Worm (Caenorhabditis elegans) whole organism, L4/young adult: Measurements from ENCODE around the gene col-167.

Experiments
- W03F9.2 ChIP-seq: fragments of 150-350 bp; optimal IDR thresholded peaks from 2 replicates; lab custom pipeline; 2014; ENCODE audit warnings: missing biosample characterization, missing genetic modification characterization
- dao-5 ChIP-seq: sonication (generic microtip); optimal IDR thresholded peaks from 2 replicates; lab custom pipeline; 2016; ENCODE audit warnings: missing genotype, missing genetic modification characterization, moderate library complexity, missing compliant biosample characterization
- him-1 ChIP-seq: sonication (generic microtip); optimal IDR thresholded peaks from 2 replicates; lab custom pipeline; 2016; ENCODE audit warnings: missing genotype, missing genetic modification reagents, missing genetic modification characterization, missing compliant biosample characterization

Gene col-167

DNA sequence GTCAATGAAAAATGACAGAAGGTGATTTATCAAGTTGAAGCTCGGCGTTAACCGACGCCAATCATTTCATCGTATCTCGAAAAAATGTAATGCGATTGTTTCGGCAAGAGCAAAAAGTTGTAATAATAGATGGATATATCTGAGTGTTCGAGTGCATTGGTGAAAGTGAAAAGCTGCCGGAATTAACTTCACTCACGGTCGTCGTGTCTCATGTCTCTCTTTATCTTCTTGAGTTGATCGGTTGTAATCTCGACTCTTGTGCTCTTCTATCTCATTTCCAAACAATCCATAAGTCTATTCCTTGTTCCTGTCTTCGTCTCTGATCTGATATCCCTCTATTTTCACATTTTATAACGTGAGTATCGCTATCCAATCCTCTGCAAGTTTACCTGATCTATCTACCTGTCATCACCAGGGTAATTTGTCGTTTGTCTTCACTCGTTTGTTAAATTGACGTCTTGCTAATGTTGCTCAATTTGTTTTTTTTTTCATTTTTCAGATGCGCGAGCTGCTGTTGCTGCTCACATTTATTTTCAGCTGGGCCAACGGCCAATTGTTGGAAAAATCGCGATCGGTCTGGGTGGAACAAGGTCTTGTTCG lies 23.5 kb upstream of the col-167 start, which contains the start of gene cest-16:
cest-16 (plus strand) TSS at position 302 of the 600 bp plus-strand sequence.
- no peak for TF ChIP-seq W03F9.2 (tag; lab: Kevin White, UChicago)
- no peak for TF ChIP-seq dao-5
- no peak for TF ChIP-seq him-1 (tag; lab: Kevin White, UChicago)

DNA sequence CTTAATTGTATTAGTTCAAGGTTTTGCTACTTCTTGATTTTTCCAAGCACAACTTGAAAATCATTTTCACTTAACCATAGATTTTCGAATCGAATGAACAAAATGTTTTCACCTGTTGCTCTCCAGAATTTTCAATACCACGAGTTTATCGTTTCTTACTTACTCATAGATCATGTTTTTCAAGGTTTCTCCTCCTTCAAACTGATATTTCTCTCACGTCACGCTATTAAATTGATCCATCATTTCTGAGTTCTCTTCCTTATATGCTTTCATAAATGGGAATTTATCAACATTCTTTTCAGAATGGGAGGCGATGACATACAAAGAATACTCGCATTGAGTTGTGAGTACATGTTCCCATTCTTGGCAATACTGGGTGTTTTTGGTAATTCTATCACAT lies 11.9 kb upstream of the col-167 start, which contains the start of gene npr-38:
npr-38 (plus strand) TSS at position 301 of the 400 bp plus-strand sequence.
- TF ChIP-seq him-1 (tag; lab: Kevin White, UChicago): no peak
- no peak for TF ChIP-seq W03F9.2 (tag; lab: Kevin White, UChicago)
- no peak for TF ChIP-seq dao-5

DNA sequence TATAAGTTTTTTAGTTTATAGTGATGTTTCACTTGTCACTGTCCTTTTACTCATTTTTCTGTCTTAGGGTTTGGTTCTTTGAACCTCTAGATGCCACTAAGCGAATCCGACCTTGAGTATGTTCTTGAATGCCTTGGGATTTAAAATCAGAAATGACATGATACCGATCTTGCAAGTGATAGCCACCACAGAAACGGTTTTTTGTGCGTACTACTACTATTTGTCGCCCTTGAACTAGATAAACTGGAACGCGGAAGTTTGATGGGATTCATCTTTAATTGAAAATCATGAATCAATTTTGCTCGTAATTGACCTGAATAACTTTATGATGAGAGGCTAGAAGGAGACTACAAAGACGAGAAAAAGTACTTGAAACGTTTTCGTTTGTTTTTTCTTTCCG lies 4.5 kb upstream of the col-167 start:
- TF ChIP-seq dao-5 (no peak), W03F9.2 (tag; lab: Kevin White, UChicago) (no peak), him-1 (tag; lab: Kevin White, UChicago) (no peak)

DNA sequence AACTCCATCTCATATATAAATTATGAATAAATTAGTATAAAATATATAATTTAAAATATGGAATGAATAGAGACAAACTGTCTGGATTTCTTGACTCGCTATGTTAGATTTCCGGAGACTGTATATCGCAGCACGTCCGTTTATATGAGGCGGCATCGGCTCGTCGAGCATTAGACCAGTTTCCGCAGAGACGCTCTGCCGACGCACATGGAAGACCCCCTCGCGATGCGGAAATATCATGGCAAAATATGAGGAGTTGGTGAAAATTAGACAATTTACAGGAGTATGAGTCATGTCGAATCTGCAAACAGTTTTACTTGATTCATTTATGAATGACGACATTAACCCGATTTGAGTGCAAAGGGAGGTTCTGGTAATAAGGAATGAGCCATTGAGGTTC lies 3.7 kb upstream of the col-167 start, which contains the start of gene chtb-3:
chtb-3 (minus strand) TSS at position 101 of the 400 bp plus-strand sequence.
- TF ChIP-seq him-1 (tag; lab: Kevin White, UChicago): no peak
- TF ChIP-seq dao-5: no peak
- no peak for TF ChIP-seq W03F9.2 (tag; lab: Kevin White, UChicago)

DNA sequence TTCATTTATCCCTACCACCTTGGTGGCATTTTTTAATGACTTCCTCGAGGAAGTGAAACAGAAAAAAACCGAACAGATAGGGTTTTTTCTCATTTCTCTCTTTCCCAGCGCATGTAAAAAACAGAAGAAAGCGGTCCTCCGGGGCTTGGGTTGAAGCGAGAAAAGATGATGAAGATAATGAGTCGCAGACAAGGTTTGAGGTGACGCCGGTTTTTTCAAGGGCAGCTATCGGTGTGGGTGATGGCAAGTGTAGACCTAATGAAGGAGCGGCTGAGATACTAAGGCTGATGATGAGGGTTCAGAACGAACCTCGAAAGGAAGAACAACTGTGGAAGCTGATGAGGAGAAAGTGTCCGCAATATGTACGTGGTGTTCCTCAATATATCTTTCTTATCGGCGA lies 2.4 kb upstream of the col-167 start:
- TF ChIP-seq dao-5 (no peak), him-1 (tag; lab: Kevin White, UChicago) (no peak), W03F9.2 (tag; lab: Kevin White, UChicago) (no peak)

DNA sequence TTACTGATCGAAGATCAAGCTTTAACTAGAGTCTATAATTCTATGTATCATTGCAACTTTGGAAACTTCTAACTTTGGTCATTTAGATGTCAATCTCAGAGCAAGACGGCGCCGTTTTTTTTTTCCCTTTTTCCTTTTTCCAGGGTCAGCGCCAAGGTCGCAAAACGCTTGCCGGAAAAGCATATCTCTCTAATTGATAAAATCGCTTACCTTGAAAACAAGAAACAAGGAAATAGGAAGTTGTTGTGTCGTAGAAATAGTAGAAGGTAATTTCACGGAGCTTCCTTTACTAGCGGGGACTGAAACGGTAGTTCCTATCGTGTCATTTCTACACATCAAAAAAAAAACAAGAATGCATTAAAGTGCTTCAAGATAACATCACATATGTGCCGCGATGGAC lies 1.9 kb upstream of the col-167 start:
- TF ChIP-seq W03F9.2 (tag; lab: Kevin White, UChicago) (no peak), dao-5 (no peak), him-1 (tag; lab: Kevin White, UChicago) (no peak)

DNA sequence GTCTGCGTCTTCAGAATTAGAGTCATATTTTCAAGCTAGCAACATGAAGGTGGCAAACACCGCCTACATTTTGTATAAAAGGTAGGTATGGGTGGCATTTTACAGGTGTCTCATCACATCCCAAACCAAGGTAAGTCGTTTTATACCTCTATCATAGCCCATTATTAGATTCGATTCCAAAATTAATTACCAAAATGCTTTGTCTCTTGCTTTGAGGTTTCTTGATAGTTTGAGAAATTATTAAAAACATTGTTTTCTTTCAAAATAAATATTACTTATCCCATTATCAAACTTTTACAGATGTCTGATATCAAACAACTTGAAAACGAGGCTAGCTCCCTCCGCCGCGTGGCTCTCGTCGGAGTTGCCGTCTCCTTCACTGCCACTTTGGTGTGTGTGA lies 2.8 kb downstream of the col-167 start, which contains the start of gene col-168:
col-168 (plus strand) TSS at position 301 of the 400 bp plus-strand sequence.
- no peak for TF ChIP-seq W03F9.2 (tag; lab: Kevin White, UChicago)
- TF ChIP-seq him-1 (tag; lab: Kevin White, UChicago): no peak
- no peak for TF ChIP-seq dao-5

DNA sequence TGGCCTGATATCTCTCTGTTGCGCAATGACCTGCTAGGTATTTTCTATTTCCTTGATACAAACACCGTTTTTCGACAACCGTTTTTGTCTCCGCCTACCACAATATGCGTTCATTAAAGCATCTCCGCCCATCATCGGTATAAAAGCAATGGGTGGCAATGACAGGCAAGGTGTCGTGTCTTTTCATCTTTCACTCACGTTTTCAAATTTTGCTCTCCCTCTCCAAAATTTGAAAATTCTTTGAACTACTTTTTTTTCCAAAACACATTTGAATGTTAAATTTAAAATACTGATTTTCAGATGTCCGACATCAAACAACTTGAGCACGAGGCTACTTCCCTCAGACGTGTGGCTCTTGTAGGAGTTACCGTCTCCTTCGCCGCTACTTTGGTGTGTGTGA lies 5.6 kb downstream of the col-167 start, which contains the start of gene col-169:
col-169 (plus strand) TSS at position 301 of the 400 bp plus-strand sequence.
- TF ChIP-seq W03F9.2 (tag; lab: Kevin White, UChicago) (no peak), dao-5 (no peak), him-1 (tag; lab: Kevin White, UChicago) (no peak)

DNA sequence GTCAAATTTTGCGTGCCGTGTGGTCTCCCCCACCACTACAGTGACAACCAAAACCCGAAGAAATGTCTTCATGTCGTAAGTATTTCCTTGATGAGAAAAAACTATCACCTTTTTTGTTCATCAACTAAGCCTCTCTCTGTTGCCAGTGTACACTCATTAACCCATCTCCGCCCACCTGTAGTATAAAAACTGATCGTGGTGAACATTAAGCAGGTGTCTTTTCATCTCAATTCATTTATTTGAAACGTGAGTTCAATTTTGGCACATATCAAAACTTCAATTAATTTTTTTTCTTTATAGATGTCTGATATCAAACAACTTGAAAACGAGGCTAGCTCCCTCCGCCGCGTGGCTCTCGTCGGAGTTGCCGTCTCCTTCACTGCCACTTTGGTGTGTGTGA lies 8.1 kb downstream of the col-167 start, which contains the start of gene col-170:
col-170 (plus strand) TSS at position 301 of the 400 bp plus-strand sequence.
- TF ChIP-seq W03F9.2 (tag; lab: Kevin White, UChicago): no peak
- no peak for TF ChIP-seq him-1 (tag; lab: Kevin White, UChicago)
- TF ChIP-seq dao-5: no peak

DNA sequence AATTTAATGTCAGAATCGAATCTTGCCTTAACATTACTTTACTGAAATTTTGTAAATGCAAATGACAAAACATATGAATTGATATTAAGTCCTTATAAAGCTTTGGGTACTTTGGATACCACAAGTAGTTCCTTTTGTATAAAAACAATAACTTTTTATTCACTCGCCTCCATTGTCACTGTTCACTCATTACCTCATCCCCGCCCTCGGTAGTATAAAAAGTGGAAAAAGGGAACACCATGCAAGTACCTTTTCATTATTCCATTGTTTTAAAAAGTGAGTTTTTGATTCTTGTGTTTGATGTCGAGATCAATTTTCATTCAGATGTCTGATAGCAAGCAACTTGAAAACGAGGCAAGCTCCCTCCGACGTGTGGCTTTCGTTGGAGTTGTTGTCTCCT lies 10.7 kb downstream of the col-167 start, which contains the start of gene col-171:
col-171 (plus strand) TSS at position 301 of the 400 bp plus-strand sequence.
- TF ChIP-seq dao-5 (no peak), W03F9.2 (tag; lab: Kevin White, UChicago) (no peak), him-1 (tag; lab: Kevin White, UChicago) (no peak)

DNA sequence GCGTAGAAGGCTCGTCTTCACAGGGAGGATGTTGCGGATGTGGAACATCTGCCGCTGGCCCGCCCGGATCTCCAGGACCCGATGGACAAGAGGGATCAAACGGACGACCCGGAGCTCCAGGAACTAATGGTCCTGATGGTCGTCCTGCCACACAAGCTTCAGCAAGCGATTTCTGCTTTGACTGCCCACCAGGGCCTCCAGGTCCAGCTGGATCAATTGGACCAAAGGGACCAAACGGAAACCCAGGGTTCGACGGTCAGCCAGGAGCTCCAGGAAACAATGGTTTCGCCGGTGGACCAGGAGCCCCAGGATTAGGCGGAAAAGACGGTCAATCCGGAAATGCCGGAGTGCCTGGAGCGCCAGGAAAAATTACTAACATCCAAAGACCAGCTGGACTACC lies 11.3 kb downstream of the col-167 start:
- no peak for TF ChIP-seq W03F9.2 (tag; lab: Kevin White, UChicago)
- no peak for TF ChIP-seq dao-5
- TF ChIP-seq him-1 (tag; lab: Kevin White, UChicago): no peak

DNA sequence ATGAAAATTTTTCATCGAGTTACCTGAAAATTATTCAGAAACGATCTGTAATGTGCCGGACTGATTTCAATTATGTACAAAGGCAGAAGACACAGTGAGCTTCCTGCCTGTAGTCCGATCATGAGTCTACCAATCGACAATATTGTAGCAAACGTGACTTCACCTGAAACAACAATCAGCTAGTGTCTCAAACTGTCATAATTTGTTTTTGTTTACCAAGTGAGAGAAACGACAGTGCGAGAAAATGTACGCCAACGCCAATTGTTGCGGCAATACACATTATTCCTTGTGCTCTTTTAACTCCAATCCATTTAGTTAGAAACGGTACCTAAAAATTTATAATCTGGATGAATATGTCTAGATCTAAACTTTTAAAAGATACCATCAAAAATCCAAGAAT lies 14.1 kb downstream of the col-167 start:
- TF ChIP-seq him-1 (tag; lab: Kevin White, UChicago) (no peak), W03F9.2 (tag; lab: Kevin White, UChicago) (no peak), dao-5 (no peak)

DNA sequence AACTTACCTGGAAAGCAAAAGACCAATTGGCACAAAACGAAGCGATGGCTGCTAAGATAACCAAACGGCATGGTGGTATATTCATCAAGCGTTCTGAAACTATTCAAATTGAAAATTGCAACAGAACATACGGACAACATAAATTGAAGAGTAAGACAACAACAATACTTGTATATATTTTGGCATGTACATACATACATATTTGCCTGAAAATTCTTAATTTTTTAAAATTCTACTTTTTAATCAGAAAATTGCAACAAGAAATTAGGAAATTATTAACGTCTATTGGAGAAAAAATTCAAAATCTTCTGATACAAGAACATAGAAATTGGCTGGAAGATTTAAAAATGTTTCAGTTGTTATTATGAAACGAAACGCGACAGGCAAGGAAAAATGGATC lies 14.7 kb downstream of the col-167 start, which contains the start of gene C03B1.13:
C03B1.13 (minus strand) TSS at position 101 of the 400 bp plus-strand sequence.
- TF ChIP-seq dao-5: no peak
- TF ChIP-seq him-1 (tag; lab: Kevin White, UChicago): no peak
- TF ChIP-seq W03F9.2 (tag; lab: Kevin White, UChicago): no peak

DNA sequence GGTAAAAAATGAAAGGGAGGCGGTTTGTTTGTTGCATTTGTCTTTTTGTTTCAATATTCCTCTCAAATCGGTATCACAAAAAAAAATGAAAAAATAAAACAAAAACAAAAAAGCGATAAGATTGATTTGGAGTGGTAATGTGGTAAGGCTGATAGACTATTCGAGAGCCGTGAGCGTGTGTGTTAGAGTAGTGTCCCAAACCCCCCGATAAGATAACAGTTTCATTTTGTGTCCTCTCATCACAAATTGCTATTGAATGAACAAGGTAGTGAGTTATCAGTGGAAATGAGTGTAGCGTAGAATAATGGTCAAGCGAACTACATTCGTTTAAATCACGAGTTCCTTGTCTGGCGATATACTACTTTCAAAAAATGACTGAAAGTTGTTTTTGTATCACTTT lies 15.2 kb downstream of the col-167 start:
- TF ChIP-seq W03F9.2 (tag; lab: Kevin White, UChicago) (no peak), him-1 (tag; lab: Kevin White, UChicago) (no peak), dao-5 (no peak)
